Worm (Caenorhabditis elegans) whole organism, dauer: Measurements from ENCODE around the gene F39G3.4.
"Not testable (repeated sequence)": the region's sequence is repeated elsewhere in the genome, so short reads cannot be mapped to it uniquely, and the experiment has no call there.

Experiments
- unc-62 ChIP-seq: sonication (generic microtip); optimal IDR thresholded peaks from 2 replicates; lab custom pipeline; 2017; ENCODE audit warnings: missing biosample characterization, missing genetic modification reagents, missing genetic modification characterization

F39G3.4 gene

ce11 chrV:4758019-4758418 is 33.5 kb downstream of the F39G3.4 start:
- no peak for TF ChIP-seq unc-62 (GFP tag; lab: Kevin White, UChicago)

DNA sequence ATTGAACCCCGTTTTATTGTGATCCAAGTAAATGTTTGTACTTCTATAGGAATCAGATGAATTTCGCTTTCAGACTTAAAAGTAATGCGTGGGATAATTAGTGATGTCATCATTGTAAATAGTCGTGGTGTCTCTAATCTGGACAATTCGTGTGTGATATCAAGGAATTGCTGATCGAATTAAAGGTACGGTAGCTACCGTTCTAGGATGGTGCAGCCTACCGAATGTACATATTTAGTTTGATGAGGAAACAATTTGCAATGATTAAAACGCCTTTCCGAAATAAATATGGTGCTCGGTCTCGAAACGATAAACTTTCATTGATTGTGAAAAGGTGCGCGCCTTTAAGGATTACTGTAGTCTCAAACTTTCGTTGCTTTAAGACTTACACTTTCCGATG is 34.0 kb downstream of the F39G3.4 start:
- TF ChIP-seq unc-62 (GFP tag; lab: Kevin White, UChicago), result no peak

DNA sequence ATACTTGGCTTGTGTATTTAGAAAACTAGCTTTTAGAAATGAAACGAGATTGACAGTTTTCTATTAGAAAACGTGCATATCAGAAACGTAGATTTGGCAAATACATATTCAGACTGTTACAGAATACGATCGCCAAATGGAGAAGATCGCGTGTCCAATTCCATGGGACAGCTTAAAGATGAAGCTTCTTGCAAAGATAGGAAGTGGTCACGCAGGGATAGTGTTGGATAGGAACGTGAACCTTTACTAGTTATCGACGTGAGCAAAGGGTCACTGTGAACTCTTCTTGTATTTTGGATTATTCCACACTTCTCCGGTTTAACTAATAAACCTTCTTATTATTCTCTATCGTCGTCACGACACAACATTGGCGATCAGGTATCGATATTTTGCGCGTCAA is 36.1 kb downstream of the F39G3.4 start, which contains the start of gene bgnt-1.4:
Gene bgnt-1.4, plus strand, starts transcription at position 301 of the 400 bp plus-strand sequence.
- not testable (repeated sequence) for TF ChIP-seq unc-62 (GFP tag; lab: Kevin White, UChicago)

ce11 chrV:4766501-4766900 is 41.9 kb downstream of the F39G3.4 start, which contains the start of gene C18G1.8:
C18G1.8 (minus strand) TSS chrV:4766601.
- TF ChIP-seq unc-62 (GFP tag; lab: Kevin White, UChicago), result no peak

DNA sequence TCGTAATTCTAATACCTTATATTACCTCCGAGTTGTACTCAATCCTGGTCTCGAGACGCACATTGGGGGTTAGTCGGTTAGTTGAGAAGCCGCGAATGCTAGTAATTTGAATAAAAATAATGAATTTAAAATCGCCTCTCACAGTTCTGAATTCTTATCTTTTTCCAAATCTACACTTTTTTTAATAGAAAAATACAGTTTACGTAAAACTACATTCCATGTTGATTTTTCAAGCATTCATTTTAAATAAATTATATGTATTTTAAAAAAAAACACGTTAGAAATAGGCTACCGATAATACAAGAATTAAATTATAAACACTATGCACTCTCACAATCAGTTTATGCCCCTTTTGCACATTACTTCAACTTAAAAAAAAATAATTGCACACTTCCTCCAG is 45.1 kb downstream of the F39G3.4 start, which contains the start of gene C18G1.9:
Gene C18G1.9, minus strand, starts transcription at position 101 of the 400 bp plus-strand sequence.
- no peak for TF ChIP-seq unc-62 (GFP tag; lab: Kevin White, UChicago)

ce11 chrV:4770408-4770947 is 45.9 kb downstream of the F39G3.4 start, which contains the start of gene elt-7:
elt-7 (plus strand) TSS chrV:4770670.
- TF ChIP-seq unc-62 (GFP tag; lab: Kevin White, UChicago), result no peak

DNA sequence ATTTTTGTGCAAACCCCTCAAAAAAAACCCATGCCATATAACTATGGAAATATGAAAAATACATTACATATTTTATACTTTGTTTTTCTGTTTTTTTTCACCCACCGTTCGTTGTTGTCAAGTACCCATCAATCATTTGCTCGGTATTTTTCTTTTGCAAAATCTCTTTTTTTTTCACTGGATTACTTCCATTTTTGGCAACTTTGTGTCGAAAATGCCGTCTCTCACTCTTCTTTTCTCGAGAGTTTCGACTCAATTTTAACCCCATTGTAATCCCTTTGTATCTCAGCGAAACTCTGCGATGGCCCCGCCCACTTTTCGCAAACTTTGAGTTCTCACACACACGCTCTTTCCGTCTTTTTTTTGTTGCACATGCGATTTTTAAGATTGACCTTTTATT is 50.6 kb downstream of the F39G3.4 start:
- no peak for TF ChIP-seq unc-62 (GFP tag; lab: Kevin White, UChicago)
